Fruit fly (Drosophila melanogaster) whole organism, embryonic: ENCODE measurements around the gene CG17781.

Source experiments
- CG2199 ChIP-seq: fragments of 200-800 bp; sonication (Bioruptor generic); IDR thresholded peaks from 3 replicates; pipeline ENCODE4 v1.3.6; 2022; ENCODE audit warnings: missing biosample characterization, missing genetic modification characterization
- Stat92E ChIP-seq, 3 experiments: fragments of >200 bp in 2 of 3; fragments of 200-800 bp in 1 of 3; sonication (Bioruptor generic) in 1 of 3; optimal IDR thresholded peaks; 2 replicates each; lab custom pipeline; 2017 to 2019; ENCODE audit warnings: missing biosample characterization in 3 of 3, missing genetic modification characterization in 3 of 3, mild to moderate bottlenecking in 1 of 3, moderate library complexity in 1 of 3

- TF ChIP-seq Stat92E (GFP tag; optimal IDR thresholded peaks at IDR 0.05; lab: Kevin White, UChicago) (no peak), CG2199 (no peak)
Measured at dm6 chr3R:24341251-24341650, 34.2 kb downstream of the CG17781 start, which contains the start of gene Ms.
